Fruit fly (Drosophila melanogaster): ENCODE results near the gene CG12605.

DNA sequence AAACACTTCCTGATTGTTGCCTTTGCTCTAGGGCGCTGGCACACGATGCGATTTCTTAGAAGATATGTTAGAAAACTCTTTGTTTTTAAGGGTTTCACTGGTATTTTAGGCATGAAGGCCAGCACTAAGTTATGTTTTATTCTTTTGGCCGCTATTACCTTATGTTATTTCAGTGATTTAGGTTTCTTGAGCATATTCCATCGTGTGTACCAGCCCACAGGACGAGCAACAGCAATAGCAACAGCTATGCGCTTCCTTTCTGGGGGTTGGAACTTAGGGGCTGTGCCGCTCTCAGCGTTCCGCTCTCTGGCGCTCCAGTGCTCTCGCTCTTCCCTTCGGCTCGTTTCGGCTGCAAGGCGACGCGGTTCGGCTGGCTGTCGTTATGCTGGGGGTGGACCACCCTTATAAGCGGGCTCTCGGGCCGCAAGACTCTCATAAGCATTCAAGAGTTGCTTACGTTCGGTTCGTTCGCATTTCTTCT lies 18.9 kb upstream of the CG12605 start, which contains the start of gene scrt:
- TF ChIP-seq OdsH (GFP tag; optimal IDR thresholded peaks at IDR 0.05) (no peak), Hnf4 (GFP tag; optimal IDR thresholded peaks at IDR 0.05) (no peak), br (GFP tag; optimal IDR thresholded peaks at IDR 0.05) (no peak), Sp1 (GFP tag; optimal IDR thresholded peaks at IDR 0.05) (no peak), jim (GFP tag; optimal IDR thresholded peaks at IDR 0.05) (no peak), lola (GFP tag; optimal IDR thresholded peaks at IDR 0.05) (no peak), Jra (GFP tag; optimal IDR thresholded peaks at IDR 0.05) (no peak), Vsx2 (GFP tag; optimal IDR thresholded peaks at IDR 0.05; ENCODE audit: partially characterized antibody) (peak; percentile 66), fru (GFP tag; optimal IDR thresholded peaks at IDR 0.05) (no peak), Dfd (GFP tag; optimal IDR thresholded peaks at IDR 0.05) (no peak), psq (GFP tag; optimal IDR thresholded peaks at IDR 0.05) (no peak), woc (GFP tag; optimal IDR thresholded peaks at IDR 0.05) (peak; percentile 34), Abd-B (GFP tag; optimal IDR thresholded peaks at IDR 0.05) (no peak), Dif (GFP tag; optimal IDR thresholded peaks at IDR 0.05; ENCODE audit: partially characterized antibody) (peak; percentile 62)
